Fruit fly (Drosophila melanogaster): ENCODE data around the gene Pka-R1.
A peak's percentile ranks its signal among the peaks of the same experiment; 100 is the strongest.

Pka-R1 gene

dm6 chr3L:20798325-20798846, 17.5 kb upstream of the Pka-R1 start, which contains the start of the genes CG3698 and tzn (continued):
- TF ChIP-seq sc (optimal IDR thresholded peaks at IDR 0.05): no peak
- peak; percentile 95 for TF ChIP-seq sc (GFP tag; optimal IDR thresholded peaks at IDR 0.05)
- peak; percentile 95 for TF ChIP-seq CG3281 (GFP tag; optimal IDR thresholded peaks at IDR 0.05)
- no peak for TF ChIP-seq CG2678 (tag; optimal IDR thresholded peaks at IDR 0.05)
- peak; percentile 58 for TF ChIP-seq CG3163 (GFP tag; optimal IDR thresholded peaks at IDR 0.05)
- no peak for TF ChIP-seq CG5180 (GFP tag; optimal IDR thresholded peaks at IDR 0.05)
- peak; percentile 89 for TF ChIP-seq CG17829 (tag; optimal IDR thresholded peaks at IDR 0.05)
- TF ChIP-seq gsb (GFP tag; IDR thresholded peaks at IDR 0.05): peak; percentile 86
- peak; percentile 86 for TF ChIP-seq D19B (GFP tag; optimal IDR thresholded peaks at IDR 0.05)
- peak; percentile 92 for TF ChIP-seq Fer3 (tag; optimal IDR thresholded peaks at IDR 0.05)
- peak; percentile 96 for TF ChIP-seq MBD-R2 (GFP tag; IDR thresholded peaks at IDR 0.05)
- peak; percentile 45 for TF ChIP-seq Atf3 (GFP tag; optimal IDR thresholded peaks at IDR 0.05)
- TF ChIP-seq Meics (GFP tag; optimal IDR thresholded peaks at IDR 0.05): peak; percentile 97
- peak; percentile 82 for TF ChIP-seq p53 (GFP tag; optimal IDR thresholded peaks at IDR 0.05)
- TF ChIP-seq Asciz (GFP tag; optimal IDR thresholded peaks at IDR 0.05): peak; percentile 94
- peak; percentile 70 for TF ChIP-seq TFAM (GFP tag; optimal IDR thresholded peaks at IDR 0.05)
- TF ChIP-seq phol (tag; optimal IDR thresholded peaks at IDR 0.05): peak; percentile 94
- peak; percentile 82 for TF ChIP-seq ems (GFP tag; optimal IDR thresholded peaks at IDR 0.05)
- peak; percentile 95 for TF ChIP-seq CG8290 (GFP tag; optimal IDR thresholded peaks at IDR 0.05)
- peak in 1 of 2 experiments; percentile 91 for TF ChIP-seq CG8290 (tag; optimal IDR thresholded peaks at IDR 0.05)
- peak; percentile 89 for TF ChIP-seq CG10431 (GFP tag; optimal IDR thresholded peaks at IDR 0.05)
- peak; percentile 86; the same call in 1 of the 2 replicates for TF ChIP-seq CG9932 (GFP tag; IDR thresholded peaks at IDR 0.05)
- TF ChIP-seq CG18599 (GFP tag; optimal IDR thresholded peaks at IDR 0.05): peak; percentile 93
- peak; percentile 84 for TF ChIP-seq Hey (tag; optimal IDR thresholded peaks at IDR 0.05)
- peak; percentile 92 for TF ChIP-seq CG32772 (GFP tag; IDR thresholded peaks at IDR 0.05)
- TF ChIP-seq gce (GFP tag; IDR thresholded peaks at IDR 0.05): peak; percentile 93
- TF ChIP-seq CG4404 (GFP tag; IDR thresholded peaks at IDR 0.05): peak; percentile 71
- peak; percentile 76 for TF ChIP-seq CG7928 (GFP tag; optimal IDR thresholded peaks at IDR 0.05)
- peak; percentile 87 for TF ChIP-seq Dek (tag; optimal IDR thresholded peaks at IDR 0.05)
- peak; percentile 86 for TF ChIP-seq CkIIα-i1 (GFP tag; IDR thresholded peaks at IDR 0.05)
- peak; percentile 52 for TF ChIP-seq Dref (GFP tag; IDR thresholded peaks at IDR 0.05)
- TF ChIP-seq CG31224 (GFP tag; IDR thresholded peaks at IDR 0.05): peak; percentile 89
- no peak for TF ChIP-seq odd (GFP tag; optimal IDR thresholded peaks at IDR 0.05)
- TF ChIP-seq psq (GFP tag; optimal IDR thresholded peaks at IDR 0.05): peak; percentile 87
- peak; percentile 85 for TF ChIP-seq toy (GFP tag; IDR thresholded peaks at IDR 0.05)
- TF ChIP-seq CG9609 (GFP tag; optimal IDR thresholded peaks at IDR 0.05): peak; percentile 82
- no peak for TF ChIP-seq br (optimal IDR thresholded peaks at IDR 0.05)
- peak; percentile 79 for TF ChIP-seq her (GFP tag; optimal IDR thresholded peaks at IDR 0.05)
- peak; percentile 74 for TF ChIP-seq E2f2 (GFP tag; IDR thresholded peaks at IDR 0.05)
- TF ChIP-seq Hmr (GFP tag; optimal IDR thresholded peaks at IDR 0.05): peak; percentile 99
- TF ChIP-seq seq (GFP tag; IDR thresholded peaks at IDR 0.05): peak; percentile 81; the same call in 1 of the 2 replicates
- TF ChIP-seq ap (GFP tag; IDR thresholded peaks at IDR 0.05): peak; percentile 91
- peak; percentile 94 for TF ChIP-seq CG12104 (GFP tag; optimal IDR thresholded peaks at IDR 0.05)
- peak; percentile 77 for TF ChIP-seq lilli (GFP tag; optimal IDR thresholded peaks at IDR 0.05)
- TF ChIP-seq ci (GFP tag; IDR thresholded peaks at IDR 0.05): peak; percentile 99
- TF ChIP-seq wek (GFP tag; optimal IDR thresholded peaks at IDR 0.05): peak; percentile 87
- TF ChIP-seq gro (GFP tag; optimal IDR thresholded peaks at IDR 0.05): peak; percentile 82
- TF ChIP-seq org-1 (GFP tag; optimal IDR thresholded peaks at IDR 0.05): peak; percentile 90
- TF ChIP-seq dati (GFP tag; IDR thresholded peaks at IDR 0.05): peak; percentile 93
- peak; percentile 78 for TF ChIP-seq bowl (GFP tag; IDR thresholded peaks at IDR 0.05)
- peak; percentile 90 for TF ChIP-seq CG3065 (GFP tag; optimal IDR thresholded peaks at IDR 0.05)
- peak; percentile 87 for TF ChIP-seq tio (GFP tag; optimal IDR thresholded peaks at IDR 0.05)
